Fruit fly (Drosophila melanogaster) whole organism, embryonic: ENCODE measurements around the gene kra.

Source experiments
- CG14965 ChIP-seq: fragments of 200-800 bp; sonication (Bioruptor generic); optimal IDR thresholded peaks from 2 replicates; lab custom pipeline; 2016; ENCODE audit warnings: missing biosample characterization, missing genetic modification characterization, borderline replicate concordance
- CG33213 ChIP-seq: fragments of 200-800 bp; sonication (Bioruptor generic); optimal IDR thresholded peaks from 3 replicates; lab custom pipeline; 2016; ENCODE audit warnings: missing biosample characterization, missing genetic modification characterization
- hkb ChIP-seq, 2 experiments: fragments of 200-800 bp in 1 of 2; fragments of >200 bp in 1 of 2; sonication (Bioruptor generic) in 1 of 2; IDR thresholded peaks in 1 of 2; optimal IDR thresholded peaks in 1 of 2; 2 replicates each; pipeline versions ENCODE4 v1.3.6 to Lab custom; 2017 to 2022; ENCODE audit warnings: missing biosample characterization in 1 of 2, missing genetic modification characterization in 1 of 2

DNA sequence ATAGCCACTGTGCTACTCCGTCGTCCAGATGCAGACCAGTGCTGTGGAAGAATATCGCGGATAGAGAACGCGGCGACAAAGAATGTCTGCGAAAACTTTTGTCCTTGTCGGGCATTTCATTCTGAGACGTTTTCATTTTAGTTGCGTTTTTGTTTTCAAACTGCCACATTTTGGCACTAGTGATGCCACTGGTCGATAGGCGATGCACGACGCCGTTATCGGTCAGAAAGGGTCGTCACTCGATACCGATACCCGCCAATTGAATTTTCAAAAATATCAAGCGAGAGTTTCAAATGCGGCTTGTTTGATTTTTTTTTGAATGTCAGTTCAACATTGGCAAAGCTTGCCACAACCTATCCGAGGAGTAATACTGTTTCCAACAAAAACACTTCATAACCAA, 50.5 kb downstream of the kra start:
- no peak for TF ChIP-seq CG14965 (GFP tag; lab: Kevin White, UChicago)
- TF ChIP-seq hkb (optimal IDR thresholded peaks at IDR 0.05; lab: Kevin White, UChicago): no peak
- TF ChIP-seq hkb (GFP tag; IDR thresholded peaks at IDR 0.05; lab: Robert Waterston, UW): no peak
- no peak for TF ChIP-seq CG33213 (GFP tag; lab: Kevin White, UChicago)
